Fruit fly (Drosophila melanogaster): Measurements from ENCODE around the gene Past1.

Past1 gene

DNA sequence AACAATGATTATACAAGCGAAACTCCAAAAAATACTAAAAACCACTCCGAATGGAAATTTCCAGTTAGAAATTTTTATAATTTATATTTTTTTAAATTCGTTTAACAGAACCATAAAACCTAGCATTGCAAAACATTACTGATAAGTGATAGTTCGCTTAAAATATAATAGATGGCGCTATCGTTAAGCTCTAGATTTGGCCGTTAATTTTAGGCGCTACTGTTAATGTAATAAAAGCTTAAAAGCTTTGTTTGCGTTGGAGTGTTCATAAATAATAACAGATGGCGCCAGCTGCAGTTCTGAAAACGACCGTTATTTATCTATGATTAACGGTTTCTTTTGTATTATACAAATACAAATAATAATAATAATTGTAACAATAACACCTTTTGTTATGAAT, 26.6 kb downstream of the Past1 start (continued):
- TF ChIP-seq HmgZ (tag; optimal IDR thresholded peaks at IDR 0.05) = peak; percentile 2
- TF ChIP-seq Rfx (GFP tag; IDR thresholded peaks at IDR 0.05) = peak; percentile 25; the same call in 1 of the 2 replicates
- no peak for TF ChIP-seq CG11398 (GFP tag; optimal IDR thresholded peaks at IDR 0.05)
- TF ChIP-seq bcd (GFP tag; optimal IDR thresholded peaks at IDR 0.05) = no peak
- TF ChIP-seq sug (tag; optimal IDR thresholded peaks at IDR 0.05) = peak; percentile 10
- peak; percentile 18 for TF ChIP-seq CG2712 (tag; optimal IDR thresholded peaks at IDR 0.05)
- no peak for TF ChIP-seq fd64A (GFP tag; optimal IDR thresholded peaks at IDR 0.05)
- peak; percentile 53; the same call in 1 of the 4 replicates for TF ChIP-seq chinmo (GFP tag; IDR thresholded peaks at IDR 0.05; ENCODE audit: partially characterized antibody)
- no peak for TF ChIP-seq al (GFP tag; IDR thresholded peaks at IDR 0.05)
- TF ChIP-seq CG8388 (GFP tag; optimal IDR thresholded peaks at IDR 0.05) = peak; percentile 49
- TF ChIP-seq fd96Cb (tag; optimal IDR thresholded peaks at IDR 0.05) = no peak
- TF ChIP-seq sob (GFP tag; IDR thresholded peaks at IDR 0.05) = 0 out of 2 replicates have a peak, but pooled peaks have one; percentile 11
- TF ChIP-seq jing (GFP tag; optimal IDR thresholded peaks at IDR 0.05) = no peak
- TF ChIP-seq Hr39 (optimal IDR thresholded peaks at IDR 0.05) = no peak
- TF ChIP-seq Ets97D (GFP tag; optimal IDR thresholded peaks at IDR 0.05) = no peak
- TF ChIP-seq Adf1 (GFP tag; IDR thresholded peaks at IDR 0.05) = no peak
- TF ChIP-seq mirr (GFP tag; optimal IDR thresholded peaks at IDR 0.05) = no peak
- TF ChIP-seq CG32532 (GFP tag; IDR thresholded peaks at IDR 0.05) = peak; percentile 69; the same call in 1 of the 2 replicates
- TF ChIP-seq CG7987 (GFP tag; optimal IDR thresholded peaks at IDR 0.05) = peak; percentile 19
- no peak for TF ChIP-seq Vsx1 (GFP tag; optimal IDR thresholded peaks at IDR 0.05)
- TF ChIP-seq lbe (GFP tag; optimal IDR thresholded peaks at IDR 0.05) = peak; percentile 68
- peak; percentile 25 for TF ChIP-seq B-H2 (GFP tag; optimal IDR thresholded peaks at IDR 0.05)
- peak; percentile 86 for TF ChIP-seq Myb (GFP tag; optimal IDR thresholded peaks at IDR 0.05)
- TF ChIP-seq p53 (GFP tag; optimal IDR thresholded peaks at IDR 0.05) = no peak
- no peak for TF ChIP-seq CG6791 (GFP tag; IDR thresholded peaks at IDR 0.05; ENCODE audit: partially characterized antibody)
- no peak for TF ChIP-seq CG31224 (GFP tag; IDR thresholded peaks at IDR 0.05)
- TF ChIP-seq cato (GFP tag; optimal IDR thresholded peaks at IDR 0.05; ENCODE audit: borderline replicate concordance) = no peak

- TF ChIP-seq CG4282 (GFP tag; optimal IDR thresholded peaks at IDR 0.05) (no peak), crp (GFP tag; optimal IDR thresholded peaks at IDR 0.05) (no peak), CG2712 (tag; optimal IDR thresholded peaks at IDR 0.05) (no peak), z (GFP tag; IDR thresholded peaks at IDR 0.05) (no peak), Sry-δ (GFP tag; optimal IDR thresholded peaks at IDR 0.05) (no peak), BEAF-32 (GFP tag; optimal IDR thresholded peaks at IDR 0.05) (no peak), grn (GFP tag; optimal IDR thresholded peaks at IDR 0.05) (no peak), CG6765 (GFP tag; optimal IDR thresholded peaks at IDR 0.05) (peak; percentile 2), danr (GFP tag; IDR thresholded peaks at IDR 0.05) (no peak), Bteb2 (GFP tag; optimal IDR thresholded peaks at IDR 0.05) (no peak), Stat92E (GFP tag; optimal IDR thresholded peaks at IDR 0.05) (no peak), sens (GFP tag) (peak; percentile 77), Dll (GFP tag; IDR thresholded peaks at IDR 0.05; ENCODE audit: partially characterized antibody) (no peak), Mrtf (GFP tag; IDR thresholded peaks at IDR 0.05) (no peak), Doc2 (GFP tag; IDR thresholded peaks at IDR 0.05) (no peak), CG31224 (GFP tag; IDR thresholded peaks at IDR 0.05) (no peak), ind (GFP tag; optimal IDR thresholded peaks at IDR 0.05) (peak; percentile 24), CG17361 (GFP tag; IDR thresholded peaks at IDR 0.05) (0 out of 3 replicates have a peak, but pooled peaks have one; percentile 28), disco-r (GFP tag; optimal IDR thresholded peaks at IDR 0.05) (no peak), croc (GFP tag; conservative IDR thresholded peaks at IDR 0.05) (no peak), amos (GFP tag; IDR thresholded peaks at IDR 0.05; ENCODE audit: partially characterized antibody) (no peak), Rfx (GFP tag; IDR thresholded peaks at IDR 0.05) (peak; percentile 48; the same call in 1 of the 2 replicates), chm (GFP tag; IDR thresholded peaks at IDR 0.05) (no peak), Dip2 (GFP tag; IDR thresholded peaks at IDR 0.05) (no peak), bab2 (GFP tag; optimal IDR thresholded peaks at IDR 0.05) (no peak), CG31388 (GFP tag; optimal IDR thresholded peaks at IDR 0.05) (no peak)
These were observed 31.0 kb downstream of the Past1 start for dm6 chr3R:12727944-12728649.

All from whole organism, embryonic.